3 worm cellular contexts compared by ENCODE assay signal in the genomic region with DNA sequence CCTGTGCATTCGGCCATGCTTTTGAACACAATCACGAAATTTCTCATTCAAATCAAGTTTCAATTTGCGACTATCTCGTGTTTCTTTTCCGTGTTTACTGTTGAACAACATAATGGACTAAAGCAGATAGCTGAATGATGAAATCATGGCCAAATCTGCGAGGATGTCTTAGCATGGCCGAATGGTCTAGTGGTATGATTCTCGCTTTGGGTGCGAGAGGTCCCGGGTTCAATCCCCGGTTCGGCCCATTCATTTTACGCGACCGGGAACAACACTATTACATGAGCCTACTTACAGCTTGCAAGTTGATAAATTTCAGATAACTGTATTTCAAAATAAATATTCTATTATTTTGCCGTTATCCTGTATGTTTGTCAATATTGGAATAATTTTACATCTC.
A peak's percentile ranks its signal among the peaks of the same experiment; 100 is the strongest.
TF ChIP-seq lines count a peak whose summit lies in the region.

No protein-coding gene starts in this region.

TF ChIP-seq in whole organism, L3 larva, 47 proteins besides CTCF, POLR2A, EP300 and RAD21:
- TF ChIP-seq unc-39 (tag; optimal IDR thresholded peaks at IDR 0.05; lab: Kevin White, UChicago) (no peak), egl-5 (tag; optimal IDR thresholded peaks at IDR 0.05; lab: Kevin White, UChicago) (no peak), nhr-43 (tag; optimal IDR thresholded peaks at IDR 0.05; lab: Kevin White, UChicago; ENCODE audit: poor library complexity, severe bottlenecking) (peak; percentile 19)

TF ChIP-seq in whole organism, L4 larva, 104 proteins besides CTCF, POLR2A, EP300 and RAD21 (continues in another document):
- TF ChIP-seq zip-11 (GFP tag; IDR thresholded peaks at IDR 0.05; lab: Robert Waterston, UW) (no peak), lin-1 (GFP tag; IDR thresholded peaks at IDR 0.05; lab: Robert Waterston, UW) (0 out of 2 replicates have a peak, but pooled peaks have one; percentile 33), zip-2 (tag; optimal IDR thresholded peaks at IDR 0.05; lab: Kevin White, UChicago) (no peak), php-3 (GFP tag; IDR thresholded peaks at IDR 0.05; lab: Robert Waterston, UW) (no peak), F10B5.3 (tag; optimal IDR thresholded peaks at IDR 0.05; lab: Kevin White, UChicago) (no peak), unc-130 (GFP tag; optimal IDR thresholded peaks at IDR 0.05; lab: Kevin White, UChicago) (no peak), ceh-82 (tag; optimal IDR thresholded peaks at IDR 0.05; lab: Kevin White, UChicago) (no peak), F49E8.2 (tag; optimal IDR thresholded peaks at IDR 0.05; lab: Kevin White, UChicago; ENCODE audit: borderline replicate concordance) (no peak), ceh-28 (tag; optimal IDR thresholded peaks at IDR 0.05; lab: Kevin White, UChicago) (no peak), ces-1 (GFP tag; optimal IDR thresholded peaks at IDR 0.05; lab: Kevin White, UChicago) (no peak), Y105C5A.15 (GFP tag; IDR thresholded peaks at IDR 0.05; lab: Robert Waterston, UW) (no peak), nhr-10 (tag; optimal IDR thresholded peaks at IDR 0.05; lab: Kevin White, UChicago) (no peak), nhr-237 (tag; optimal IDR thresholded peaks at IDR 0.05; lab: Kevin White, UChicago) (no peak), T20F7.1 (GFP tag; optimal IDR thresholded peaks at IDR 0.05; lab: Kevin White, UChicago) (no peak), mxl-2 (GFP tag; conservative IDR thresholded peaks at IDR 0.05; lab: Robert Waterston, UW) (no peak), hlh-11 (tag; optimal IDR thresholded peaks at IDR 0.05; lab: Kevin White, UChicago) (no peak), nhr-28 (tag; optimal IDR thresholded peaks at IDR 0.05; lab: Kevin White, UChicago) (no peak), vab-7 (GFP tag; IDR thresholded peaks at IDR 0.05; lab: Robert Waterston, UW) (0 out of 2 replicates have a peak, but pooled peaks have one; percentile 23), ama-1 (optimal IDR thresholded peaks at IDR 0.05; lab: Kevin White, UChicago) (no peak), lin-38 (GFP tag; IDR thresholded peaks at IDR 0.05; lab: Robert Waterston, UW) (no peak; the same call in 1 of the 2 replicates), madf-9 (GFP tag; conservative IDR thresholded peaks at IDR 0.05; lab: Robert Waterston, UW) (peak; percentile 18; the same call in 1 of the 2 replicates), cey-2 (tag; optimal IDR thresholded peaks at IDR 0.05; lab: Kevin White, UChicago; ENCODE audit: borderline replicate concordance, insufficient read depth) (no peak), ztf-7 (tag; optimal IDR thresholded peaks at IDR 0.05; lab: Kevin White, UChicago) (no peak), nhr-11 (tag; optimal IDR thresholded peaks at IDR 0.05; lab: Kevin White, UChicago) (no peak), mep-1 (tag; optimal IDR thresholded peaks at IDR 0.05; lab: Kevin White, UChicago) (no peak), nhr-77 (tag; optimal IDR thresholded peaks at IDR 0.05; lab: Kevin White, UChicago) (no peak), daf-8 (GFP tag; IDR thresholded peaks at IDR 0.05; lab: Robert Waterston, UW) (no peak), ZK337.2 (GFP tag; IDR thresholded peaks at IDR 0.05; lab: Robert Waterston, UW) (0 out of 2 replicates have a peak, but pooled peaks have one; percentile 40), aly-2 (tag; optimal IDR thresholded peaks at IDR 0.05; lab: Kevin White, UChicago) (no peak), nhr-76 (tag; optimal IDR thresholded peaks at IDR 0.05; lab: Kevin White, UChicago) (no peak), nhr-6 (tag; optimal IDR thresholded peaks at IDR 0.05; lab: Kevin White, UChicago) (no peak), tra-1 (GFP tag; IDR thresholded peaks at IDR 0.05; lab: Robert Waterston, UW) (no peak), dpl-1 (GFP tag; optimal IDR thresholded peaks at IDR 0.05; lab: Kevin White, UChicago) (no peak), ZK546.5 (tag; optimal IDR thresholded peaks at IDR 0.05; lab: Kevin White, UChicago) (no peak), nhr-41 (GFP tag; IDR thresholded peaks at IDR 0.05; lab: Robert Waterston, UW) (no peak), pha-4 (GFP tag; IDR thresholded peaks at IDR 0.05; lab: Robert Waterston, UW) (no peak), pha-4 (tag; optimal IDR thresholded peaks at IDR 0.05; lab: Kevin White, UChicago) (no peak), lim-7 (GFP tag; IDR thresholded peaks at IDR 0.05; lab: Robert Waterston, UW) (peak; percentile 44; the same call in 1 of the 2 replicates), lsy-2 (tag; optimal IDR thresholded peaks at IDR 0.05; lab: Kevin White, UChicago) (no peak), mes-2 (tag; optimal IDR thresholded peaks at IDR 0.05; lab: Kevin White, UChicago; ENCODE audit: poor library complexity, severe bottlenecking) (no peak), ceh-20 (GFP tag; IDR thresholded peaks at IDR 0.05; lab: Robert Waterston, UW) (no peak), T26A8.4 (GFP tag; IDR thresholded peaks at IDR 0.05; lab: Robert Waterston, UW) (no peak)

TF ChIP-seq in whole organism, young adult, 124 proteins besides CTCF, POLR2A, EP300 and RAD21:
- TF ChIP-seq pbrm-1 (GFP tag; IDR thresholded peaks at IDR 0.05; lab: Robert Waterston, UW) (peak; percentile 45; the same call in 1 of the 2 replicates), dpff-1 (tag; optimal IDR thresholded peaks at IDR 0.05; lab: Kevin White, UChicago) (no peak), ztf-25 (GFP tag; IDR thresholded peaks at IDR 0.05; lab: Robert Waterston, UW) (0 out of 2 replicates have a peak, but pooled peaks have one; percentile 8), snpc-1.1 (tag; optimal IDR thresholded peaks at IDR 0.05; lab: Kevin White, UChicago; ENCODE audit: insufficient read depth) (peak; percentile 8), ztf-28 (GFP tag; IDR thresholded peaks at IDR 0.05; lab: Robert Waterston, UW) (no peak), C17E4.6 (GFP tag; IDR thresholded peaks at IDR 0.05; lab: Robert Waterston, UW) (no peak), ceh-27 (GFP tag; optimal IDR thresholded peaks at IDR 0.05; lab: Kevin White, UChicago) (no peak), Y79H2A.3 (GFP tag; conservative IDR thresholded peaks at IDR 0.05; lab: Robert Waterston, UW) (no peak), atf-7 (tag; optimal IDR thresholded peaks at IDR 0.05; lab: Kevin White, UChicago) (no peak), tbx-9 (tag; optimal IDR thresholded peaks at IDR 0.05; lab: Kevin White, UChicago; ENCODE audit: borderline replicate concordance) (no peak), die-1 (tag; optimal IDR thresholded peaks at IDR 0.05; lab: Kevin White, UChicago) (peak; percentile 44), snpc-4 (GFP tag; optimal IDR thresholded peaks at IDR 0.05; lab: Kevin White, UChicago) (peak; percentile 26), snpc-4 (tag; optimal IDR thresholded peaks at IDR 0.05; lab: Kevin White, UChicago) (peak in 2 of 4 experiments; percentile 15 to 65), rpc-1 (optimal IDR thresholded peaks at IDR 0.05; lab: Kevin White, UChicago) (peak; percentile 46), rpc-1 (tag; optimal IDR thresholded peaks at IDR 0.05; lab: Kevin White, UChicago) (peak; percentile 75), ceh-100 (GFP tag; IDR thresholded peaks at IDR 0.05; lab: Robert Waterston, UW) (no peak), ekl-4 (GFP tag; IDR thresholded peaks at IDR 0.05; lab: Robert Waterston, UW) (0 out of 2 replicates have a peak, but pooled peaks have one; percentile 17), tbp1 (GFP tag; optimal IDR thresholded peaks at IDR 0.05; lab: Kevin White, UChicago) (peak; percentile 85), F39B2.1 (GFP tag; IDR thresholded peaks at IDR 0.05; lab: Robert Waterston, UW) (0 out of 2 replicates have a peak, but pooled peaks have one; percentile 20), let-607 (tag; optimal IDR thresholded peaks at IDR 0.05; lab: Kevin White, UChicago) (no peak), nfyb-1 (GFP tag; IDR thresholded peaks at IDR 0.05; lab: Robert Waterston, UW) (peak; percentile 41; the same call in 1 of the 2 replicates), B0261.1 (tag; optimal IDR thresholded peaks at IDR 0.05; lab: Kevin White, UChicago) (peak; percentile 55), egl-44 (GFP tag; IDR thresholded peaks at IDR 0.05; lab: Robert Waterston, UW) (no peak), egrh-3 (GFP tag; IDR thresholded peaks at IDR 0.05; lab: Robert Waterston, UW) (no peak), B0019.2 (GFP tag; conservative IDR thresholded peaks at IDR 0.05; lab: Robert Waterston, UW) (no peak), Y56A3A.18 (GFP tag; IDR thresholded peaks at IDR 0.05; lab: Robert Waterston, UW) (peak; percentile 39; the same call in 1 of the 2 replicates), ceh-40 (GFP tag; IDR thresholded peaks at IDR 0.05; lab: Robert Waterston, UW) (no peak), F49E8.2 (tag; optimal IDR thresholded peaks at IDR 0.05; lab: Kevin White, UChicago; ENCODE audit: insufficient read depth) (no peak), madf-3 (GFP tag; IDR thresholded peaks at IDR 0.05; lab: Robert Waterston, UW) (no peak), nfya-2 (GFP tag; IDR thresholded peaks at IDR 0.05; lab: Robert Waterston, UW) (no peak), aptf-3 (GFP tag; IDR thresholded peaks at IDR 0.05; lab: Robert Waterston, UW) (no peak), T26A5.8 (tag; optimal IDR thresholded peaks at IDR 0.05; lab: Kevin White, UChicago) (no peak), lin-35 (GFP tag; optimal IDR thresholded peaks at IDR 0.05; lab: Kevin White, UChicago) (no peak), efl-1 (GFP tag; optimal IDR thresholded peaks at IDR 0.05; lab: Kevin White, UChicago) (no peak), sea-2 (GFP tag; IDR thresholded peaks at IDR 0.05; lab: Robert Waterston, UW) (no peak), lin-26 (GFP tag; IDR thresholded peaks at IDR 0.05; lab: Robert Waterston, UW) (peak; percentile 77), F57A8.1 (GFP tag; optimal IDR thresholded peaks at IDR 0.05; lab: Kevin White, UChicago) (no peak), mes-4 (tag; optimal IDR thresholded peaks at IDR 0.05; lab: Kevin White, UChicago) (no peak), zim-3 (tag; optimal IDR thresholded peaks at IDR 0.05; lab: Kevin White, UChicago) (no peak), dox-1 (GFP tag; IDR thresholded peaks at IDR 0.05; lab: Robert Waterston, UW) (peak; percentile 59; the same call in 1 of the 2 replicates), D2030.7 (GFP tag; IDR thresholded peaks at IDR 0.05; lab: Robert Waterston, UW) (peak; percentile 75), attf-6 (GFP tag; IDR thresholded peaks at IDR 0.05; lab: Robert Waterston, UW) (0 out of 2 replicates have a peak, but pooled peaks have one; percentile 31), ztf-26 (tag; optimal IDR thresholded peaks at IDR 0.05; lab: Kevin White, UChicago) (no peak)
TF ChIP-seq in whole organism, young adult: peak in this region for 16.
